Fruit fly (Drosophila melanogaster) whole organism, adult: Measurements from ENCODE around the gene beg.

Source experiments
- CG7101 ChIP-seq: fragments of 200-800 bp; sonication (Bioruptor generic); optimal IDR thresholded peaks from 2 replicates; lab custom pipeline; 2018; ENCODE audit warnings: missing biosample characterization, mild to moderate bottlenecking, missing genetic modification characterization, moderate library complexity
- Clk ChIP-seq: fragments of 200-800 bp; sonication (Bioruptor generic); optimal IDR thresholded peaks from 2 replicates; lab custom pipeline; 2017; ENCODE audit warnings: missing biosample characterization, missing genetic modification characterization
- Crg-1 ChIP-seq: fragments of 200-800 bp; sonication (Bioruptor generic); optimal IDR thresholded peaks from 2 replicates; lab custom pipeline; 2016; ENCODE audit warnings: missing biosample characterization, missing genetic modification characterization
- Hr96 ChIP-seq: fragments of 200-800 bp; sonication (Bioruptor generic); optimal IDR thresholded peaks from 2 replicates; lab custom pipeline; 2016; ENCODE audit warnings: missing biosample characterization, missing genetic modification characterization
- bab1 ChIP-seq: fragments of 200-800 bp; sonication (Bioruptor generic); optimal IDR thresholded peaks from 3 replicates; lab custom pipeline; 2019; ENCODE audit warnings: missing biosample characterization, mild to moderate bottlenecking, missing genetic modification characterization, moderate library complexity
- cic ChIP-seq: fragments of 200-800 bp; sonication (Bioruptor generic); optimal IDR thresholded peaks from 2 replicates; lab custom pipeline; 2017; ENCODE audit warnings: missing biosample characterization, mild to moderate bottlenecking, missing genetic modification characterization, moderate library complexity
- ovo ChIP-seq: fragments of 200-800 bp; sonication (Bioruptor generic); optimal IDR thresholded peaks from 2 replicates; lab custom pipeline; 2016; ENCODE audit warnings: missing biosample characterization, missing genetic modification characterization
- toe ChIP-seq: fragments of 200-800 bp; sonication (Bioruptor generic); optimal IDR thresholded peaks from 2 replicates; lab custom pipeline; 2016; ENCODE audit warnings: missing biosample characterization, missing genetic modification characterization

- TF ChIP-seq bab1 (no peak), ovo (no peak), Clk (no peak), cic (GFP tag; lab: Kevin White, UChicago) (no peak), Hr96 (GFP tag; lab: Kevin White, UChicago) (no peak), CG7101 (no peak), toe (GFP tag; lab: Kevin White, UChicago) (no peak), Crg-1 (GFP tag; lab: Kevin White, UChicago) (no peak)
These were observed 30.1 kb upstream of the beg start for dm6 chr3L:17005415-17005796.
